Worm (Caenorhabditis elegans) whole organism, early embryonic: ENCODE results near the gene col-91.

ENCODE experiments used
- B0310.2 ChIP-seq: sonication (generic microtip); optimal IDR thresholded peaks from 2 replicates; lab custom pipeline; 2016; ENCODE audit warnings: mild to moderate bottlenecking, missing genetic modification characterization, missing compliant biosample characterization
- aly-1 ChIP-seq: sonication (generic microtip); optimal IDR thresholded peaks from 2 replicates; lab custom pipeline; 2016; ENCODE audit warnings: missing genetic modification characterization, missing compliant biosample characterization
- ama-1 ChIP-seq: fragments of 150-350 bp; optimal IDR thresholded peaks from 2 replicates; lab custom pipeline; 2014
- ceh-13 ChIP-seq: fragments of 200-800 bp; sonication (Bioruptor generic); optimal IDR thresholded peaks from 2 replicates; lab custom pipeline; 2018; ENCODE audit warnings: mild to moderate bottlenecking, missing genetic modification characterization, missing compliant biosample characterization
- ceh-36 ChIP-seq: sonication (generic microtip); optimal IDR thresholded peaks from 2 replicates; lab custom pipeline; 2016; ENCODE audit warnings: missing genetic modification characterization, inconsistent platforms, missing compliant biosample characterization
- flt-1 ChIP-seq: fragments of 200-800 bp; sonication (Bioruptor generic); IDR thresholded peaks from 2 replicates; pipeline ENCODE4 v1.3.6; 2022; ENCODE audit warnings: missing genetic modification characterization, missing compliant biosample characterization
- hmbx-1 ChIP-seq: sonication (generic microtip); optimal IDR thresholded peaks from 2 replicates; lab custom pipeline; 2016; ENCODE audit warnings: mild to moderate bottlenecking, missing genetic modification characterization, missing compliant biosample characterization
- hmg-4 ChIP-seq: fragments of 200-800 bp; sonication (Bioruptor generic); optimal IDR thresholded peaks from 2 replicates; lab custom pipeline; 2018; ENCODE audit warnings: mild to moderate bottlenecking, missing genetic modification characterization, missing compliant biosample characterization
- hnd-1 ChIP-seq: sonication (generic microtip); optimal IDR thresholded peaks from 2 replicates; lab custom pipeline; 2016; ENCODE audit warnings: missing genetic modification characterization, missing compliant biosample characterization
- scrt-1 ChIP-seq: fragments of 200-800 bp; sonication (Bioruptor generic); IDR thresholded peaks from 2 replicates; pipeline ENCODE4 v1.3.6; 2022; ENCODE audit warnings: missing genetic modification characterization, missing compliant biosample characterization
- tbx-11 ChIP-seq: fragments of 200-800 bp; sonication (Bioruptor generic); IDR thresholded peaks from 2 replicates; pipeline ENCODE4 v1.3.6; 2022; ENCODE audit warnings: missing genetic modification characterization, missing compliant biosample characterization
- tbx-37 ChIP-seq: fragments of 200-800 bp; sonication (Bioruptor generic); conservative IDR thresholded peaks from 2 replicates; pipeline ENCODE4 v1.3.6; 2022; ENCODE audit warnings: missing genetic modification reagents, missing genetic modification characterization, missing compliant biosample characterization
- tra-4 ChIP-seq: sonication (generic microtip); optimal IDR thresholded peaks from 2 replicates; lab custom pipeline; 2017; ENCODE audit warnings: missing genetic modification characterization, missing compliant biosample characterization

DNA sequence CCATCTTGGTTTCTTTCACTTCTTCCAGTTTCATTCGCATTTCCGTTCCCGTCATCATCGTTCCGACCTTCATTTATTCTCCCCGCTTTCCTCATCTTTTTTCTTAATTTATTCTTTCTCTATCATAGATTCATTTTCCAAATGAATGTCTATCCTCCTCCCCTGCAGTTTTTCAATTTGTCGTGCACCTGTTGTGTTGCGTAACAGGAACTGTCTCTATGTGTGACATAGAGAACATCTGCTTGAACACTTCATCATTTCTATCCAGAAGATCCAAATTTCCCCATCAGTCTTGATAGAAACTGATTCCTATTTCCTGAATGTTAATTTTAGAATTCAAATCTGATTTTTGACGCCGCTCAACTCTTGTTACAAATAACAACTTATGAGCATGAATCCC lies 20.1 kb upstream of the col-91 start:
- no peak for TF ChIP-seq B0310.2 (tag; lab: Kevin White, UChicago)
- no peak for TF ChIP-seq tbx-11 (GFP tag; lab: Robert Waterston, UW)
- TF ChIP-seq ama-1 (lab: Kevin White, UChicago): no peak
- TF ChIP-seq flt-1 (GFP tag; lab: Robert Waterston, UW): no peak
- TF ChIP-seq ceh-13 (GFP tag; lab: Kevin White, UChicago): no peak
- TF ChIP-seq tbx-37: no peak
- TF ChIP-seq tra-4: no peak
- TF ChIP-seq hmbx-1 (tag; lab: Kevin White, UChicago): no peak
- no peak for TF ChIP-seq ceh-36 (tag; lab: Kevin White, UChicago)
- TF ChIP-seq hmg-4 (GFP tag; lab: Kevin White, UChicago): no peak
- TF ChIP-seq hnd-1 (tag; lab: Kevin White, UChicago): no peak
- TF ChIP-seq scrt-1: no peak
- no peak for TF ChIP-seq aly-1
